Fruit fly (Drosophila melanogaster) Kc167 (cell line): ENCODE data around the gene Sulf1.

Source experiments
- Myc ChIP-seq: fragments of >200 bp; optimal IDR thresholded peaks from 2 replicates; lab custom pipeline; 2017; ENCODE audit warnings: missing external identifiers
- Sin3A ChIP-seq: fragments of >200 bp; optimal IDR thresholded peaks from 2 replicates; lab custom pipeline; 2018; ENCODE audit warnings: missing external identifiers
- h ChIP-seq: fragments of >200 bp; optimal IDR thresholded peaks from 3 replicates; lab custom pipeline; 2018; ENCODE audit warnings: missing external identifiers
- insv ChIP-seq: fragments of >200 bp; optimal IDR thresholded peaks from 3 replicates; lab custom pipeline; 2018; ENCODE audit warnings: missing external identifiers
- psq ChIP-seq: fragments of >200 bp; optimal IDR thresholded peaks from 2 replicates; lab custom pipeline; 2017; ENCODE audit warnings: missing external identifiers
- ttk ChIP-seq: sonication (Bioruptor generic); optimal IDR thresholded peaks from 2 replicates; lab custom pipeline; 2017; ENCODE audit warnings: missing external identifiers

- no peak for TF ChIP-seq ttk (lab: Kevin White, UChicago)
- no peak for TF ChIP-seq psq
- no peak for TF ChIP-seq Sin3A
- TF ChIP-seq Myc (lab: Kevin White, UChicago): no peak
- TF ChIP-seq insv: no peak
- TF ChIP-seq h (lab: Kevin White, UChicago): no peak
These were observed 47.7 kb upstream of the Sulf1 start for dm6 chr3R:16387039-16387438.
